Worm (Caenorhabditis elegans) whole organism, L4 larva: Measurements from ENCODE around the gene Y38C1AA.12.

Experiments
- F10B5.3 ChIP-seq: sonication (generic microtip); optimal IDR thresholded peaks from 2 replicates; lab custom pipeline; 2016; ENCODE audit warnings: mild to moderate bottlenecking, missing genetic modification characterization, missing compliant biosample characterization
- T20F7.1 ChIP-seq: fragments of 200-800 bp; sonication (Bioruptor generic); optimal IDR thresholded peaks from 2 replicates; lab custom pipeline; 2018; ENCODE audit warnings: mild to moderate bottlenecking, missing genetic modification characterization, missing compliant biosample characterization
- Y105C5A.15 ChIP-seq: fragments of 200-800 bp; sonication (Bioruptor generic); IDR thresholded peaks from 2 replicates; pipeline ENCODE4 v1.3.6; 2022; ENCODE audit warnings: missing genetic modification characterization, missing compliant biosample characterization
- Y5F2A.4 ChIP-seq: fragments of 200-800 bp; sonication (Bioruptor generic); optimal IDR thresholded peaks from 2 replicates; lab custom pipeline; 2018; ENCODE audit warnings: mild to moderate bottlenecking, missing genetic modification characterization, missing compliant biosample characterization
- Y75B8A.6 ChIP-seq: fragments of 200-800 bp; sonication (Bioruptor generic); IDR thresholded peaks from 2 replicates; pipeline ENCODE4 v1.3.6; 2022; ENCODE audit warnings: missing genetic modification reagents, missing genetic modification characterization, missing compliant biosample characterization
- aly-2 ChIP-seq: sonication (generic microtip); optimal IDR thresholded peaks from 2 replicates; lab custom pipeline; 2018; ENCODE audit warnings: missing biosample characterization, missing genetic modification characterization
- arid-1 ChIP-seq: fragments of 200-800 bp; sonication (Bioruptor generic); conservative IDR thresholded peaks from 2 replicates; pipeline ENCODE4 v1.3.6; 2022; ENCODE audit warnings: missing genetic modification reagents, missing genetic modification characterization, missing compliant biosample characterization
- attf-4 ChIP-seq: sonication (generic microtip); optimal IDR thresholded peaks from 3 replicates; lab custom pipeline; 2017; ENCODE audit warnings: missing biosample characterization, missing genetic modification characterization
- ceh-20 ChIP-seq: fragments of 200-800 bp; sonication (Bioruptor generic); IDR thresholded peaks from 2 replicates; pipeline ENCODE4 v1.3.6; 2022; ENCODE audit warnings: missing genetic modification reagents, missing genetic modification characterization, missing compliant biosample characterization
- ceh-28 ChIP-seq: fragments of 150-350 bp; optimal IDR thresholded peaks from 2 replicates; lab custom pipeline; 2014; ENCODE audit warnings: missing biosample characterization, missing genetic modification reagents, missing genetic modification characterization
- ceh-32 ChIP-seq: sonication (generic microtip); optimal IDR thresholded peaks from 2 replicates; lab custom pipeline; 2016; ENCODE audit warnings: mild to moderate bottlenecking, missing genetic modification characterization, missing compliant biosample characterization; ENCODE audit not compliant: poor library complexity
- ceh-62 ChIP-seq: sonication (generic microtip); optimal IDR thresholded peaks from 2 replicates; lab custom pipeline; 2017; ENCODE audit warnings: missing biosample characterization, missing genetic modification characterization
- ctbp-1 ChIP-seq: fragments of 200-800 bp; sonication (Bioruptor generic); IDR thresholded peaks from 2 replicates; pipeline ENCODE4 v1.3.6; 2022; ENCODE audit warnings: missing genetic modification reagents, missing genetic modification characterization, missing compliant biosample characterization
- dmd-9 ChIP-seq: fragments of 200-800 bp; sonication (Bioruptor generic); IDR thresholded peaks from 2 replicates; pipeline ENCODE4 v1.3.6; 2022; ENCODE audit warnings: missing genetic modification reagents, missing genetic modification characterization, missing compliant biosample characterization
- duxl-1 ChIP-seq: sonication (generic microtip); optimal IDR thresholded peaks from 2 replicates; lab custom pipeline; 2016; ENCODE audit warnings: mild to moderate bottlenecking, missing genetic modification characterization, moderate library complexity, missing compliant biosample characterization; ENCODE audit not compliant: poor library complexity
- fkh-10 ChIP-seq: fragments of 150-350 bp; optimal IDR thresholded peaks from 2 replicates; lab custom pipeline; 2014; ENCODE audit warnings: missing biosample characterization, missing genetic modification reagents, missing genetic modification characterization
- fos-1 ChIP-seq: fragments of 150-350 bp; optimal IDR thresholded peaks from 2 replicates; lab custom pipeline; 2014; ENCODE audit warnings: missing biosample characterization, missing genetic modification characterization
- hif-1 ChIP-seq, 2 experiments: sonication (generic microtip); optimal IDR thresholded peaks; 2 replicates each; lab custom pipeline; 2016 to 2017; ENCODE audit warnings: missing compliant biosample characterization in 2 of 2, missing genetic modification characterization in 2 of 2, missing genetic modification reagents in 2 of 2, missing genotype in 2 of 2, mild to moderate bottlenecking in 1 of 2
- hlh-11 ChIP-seq: fragments of 200-800 bp; sonication (Bioruptor generic); optimal IDR thresholded peaks from 2 replicates; lab custom pipeline; 2018; ENCODE audit warnings: mild to moderate bottlenecking, missing genetic modification characterization, missing compliant biosample characterization
- hmg-1.1 ChIP-seq: fragments of 200-800 bp; sonication (Bioruptor generic); IDR thresholded peaks from 2 replicates; pipeline ENCODE4 v1.3.6; 2022; ENCODE audit warnings: missing genetic modification reagents, missing genetic modification characterization, missing compliant biosample characterization
- jun-1 ChIP-seq: fragments of 150-350 bp; optimal IDR thresholded peaks from 2 replicates; lab custom pipeline; 2014; ENCODE audit warnings: missing biosample characterization, missing genetic modification reagents, missing genetic modification characterization
- lim-7 ChIP-seq: fragments of 200-800 bp; sonication (Bioruptor generic); IDR thresholded peaks from 2 replicates; pipeline ENCODE4 v1.3.6; 2022; ENCODE audit warnings: missing genetic modification characterization, missing compliant biosample characterization
- lin-1 ChIP-seq: fragments of 200-800 bp; sonication (Bioruptor generic); IDR thresholded peaks from 2 replicates; pipeline ENCODE4 v1.3.6; 2022; ENCODE audit warnings: missing genetic modification reagents, missing genetic modification characterization, missing compliant biosample characterization
- lin-15B ChIP-seq: fragments of 150-350 bp; sonication (generic microtip); optimal IDR thresholded peaks from 3 replicates; lab custom pipeline; 2014; ENCODE audit warnings: missing biosample characterization, missing genetic modification characterization
- lin-39 ChIP-seq: fragments of 150-350 bp; optimal IDR thresholded peaks from 2 replicates; lab custom pipeline; 2014; ENCODE audit warnings: missing biosample characterization, missing genetic modification reagents, missing genetic modification characterization
- madf-5 ChIP-seq, 2 experiments: fragments of 200-800 bp; sonication (Bioruptor generic); IDR thresholded peaks; 2 replicates each; pipeline ENCODE4 v1.3.6; 2022; ENCODE audit warnings: missing compliant biosample characterization in 2 of 2, missing genetic modification characterization in 2 of 2
- mdl-1 ChIP-seq, 2 experiments: fragments of 150-350 bp in 1 of 2; sonication (generic microtip) in 1 of 2; optimal IDR thresholded peaks; 2 replicates each; lab custom pipeline; 2014 to 2017; ENCODE audit warnings: missing biosample characterization in 2 of 2, missing genetic modification characterization in 2 of 2
- nhr-102 ChIP-seq: sonication (generic microtip); optimal IDR thresholded peaks from 2 replicates; lab custom pipeline; 2016; ENCODE audit warnings: mild to moderate bottlenecking, missing genetic modification characterization, moderate library complexity, missing compliant biosample characterization
- nhr-11 ChIP-seq: fragments of 150-350 bp; optimal IDR thresholded peaks from 2 replicates; lab custom pipeline; 2014; ENCODE audit warnings: missing biosample characterization, missing genetic modification characterization
- nhr-111 ChIP-seq: fragments of 200-800 bp; sonication (Bioruptor generic); optimal IDR thresholded peaks from 2 replicates; lab custom pipeline; 2018; ENCODE audit warnings: mild to moderate bottlenecking, missing genetic modification characterization, missing compliant biosample characterization
- nhr-28 ChIP-seq: fragments of 150-350 bp; optimal IDR thresholded peaks from 2 replicates; lab custom pipeline; 2014; ENCODE audit warnings: missing biosample characterization, missing genetic modification characterization
- nhr-41 ChIP-seq: fragments of 200-800 bp; sonication (Bioruptor generic); IDR thresholded peaks from 2 replicates; pipeline ENCODE4 v1.3.6; 2022; ENCODE audit warnings: missing genetic modification reagents, missing genetic modification characterization, missing compliant biosample characterization
- nhr-48 ChIP-seq: sonication (generic microtip); optimal IDR thresholded peaks from 2 replicates; lab custom pipeline; 2016; ENCODE audit warnings: mild to moderate bottlenecking, missing genetic modification characterization, missing compliant biosample characterization
- nhr-76 ChIP-seq: fragments of 150-350 bp; optimal IDR thresholded peaks from 2 replicates; lab custom pipeline; 2014; ENCODE audit warnings: missing biosample characterization, missing genetic modification characterization
- pha-4 ChIP-seq, 2 experiments: fragments of 150-350 bp in 1 of 2; fragments of 200-800 bp in 1 of 2; sonication (Bioruptor generic) in 1 of 2; IDR thresholded peaks in 1 of 2; optimal IDR thresholded peaks in 1 of 2; 2 replicates each; pipeline versions ENCODE4 v1.3.6 to Lab custom; 2014 to 2022; ENCODE audit warnings: missing genetic modification characterization in 2 of 2, missing genetic modification reagents in 2 of 2, missing biosample characterization in 1 of 2, missing compliant biosample characterization in 1 of 2
- php-3 ChIP-seq: fragments of 200-800 bp; sonication (Bioruptor generic); IDR thresholded peaks from 2 replicates; pipeline ENCODE4 v1.3.6; 2022; ENCODE audit warnings: missing genetic modification reagents, missing genetic modification characterization, missing compliant biosample characterization
- rbr-2 ChIP-seq: sonication (generic microtip); optimal IDR thresholded peaks from 2 replicates; lab custom pipeline; 2016; ENCODE audit warnings: missing genotype, missing genetic modification characterization, missing compliant biosample characterization
- set-16 ChIP-seq: fragments of 200-800 bp; sonication (Bioruptor generic); IDR thresholded peaks from 2 replicates; pipeline ENCODE4 v1.3.6; 2022; ENCODE audit warnings: missing genetic modification reagents, missing genetic modification characterization, missing compliant biosample characterization
- snpc-4 ChIP-seq: fragments of 150-350 bp; optimal IDR thresholded peaks from 2 replicates; lab custom pipeline; 2014; ENCODE audit warnings: missing biosample characterization, missing genetic modification characterization
- spr-3 ChIP-seq: fragments of 200-800 bp; sonication (Bioruptor generic); optimal IDR thresholded peaks from 2 replicates; lab custom pipeline; 2018; ENCODE audit warnings: mild to moderate bottlenecking, missing genetic modification characterization, missing compliant biosample characterization
- unc-130 ChIP-seq: sonication (generic microtip); optimal IDR thresholded peaks from 2 replicates; lab custom pipeline; 2016; ENCODE audit warnings: missing genetic modification reagents, missing genetic modification characterization, missing compliant biosample characterization
- unc-39 ChIP-seq: sonication (generic microtip); optimal IDR thresholded peaks from 2 replicates; lab custom pipeline; 2017; ENCODE audit warnings: missing biosample characterization, missing genetic modification characterization
- unc-62 ChIP-seq, 3 experiments: fragments of 150-350 bp in 1 of 3; sonication (generic microtip); optimal IDR thresholded peaks in 2 of 3; peaks in 1 of 3; 1 replicate in 1 of 3; 2 replicates in 2 of 3; lab custom pipeline; 2014 to 2017; ENCODE audit warnings: missing biosample characterization in 3 of 3, missing genetic modification characterization in 3 of 3, missing genetic modification reagents in 3 of 3, missing genotype in 1 of 3
- vab-7 ChIP-seq: fragments of 200-800 bp; sonication (Bioruptor generic); IDR thresholded peaks from 2 replicates; pipeline ENCODE4 v1.3.6; 2022; ENCODE audit warnings: missing genetic modification reagents, missing genetic modification characterization, missing compliant biosample characterization
- zfp-2 ChIP-seq: sonication (generic microtip); optimal IDR thresholded peaks from 2 replicates; lab custom pipeline; 2016; ENCODE audit warnings: mild to moderate bottlenecking, missing genetic modification characterization, missing compliant biosample characterization
- zip-2 ChIP-seq: fragments of 150-350 bp; optimal IDR thresholded peaks from 2 replicates; lab custom pipeline; 2014; ENCODE audit warnings: missing biosample characterization, missing genetic modification characterization
- ztf-11 ChIP-seq: fragments of 150-350 bp; optimal IDR thresholded peaks from 2 replicates; lab custom pipeline; 2014; ENCODE audit warnings: missing biosample characterization, missing genetic modification characterization
- ztf-7 ChIP-seq: fragments of 150-350 bp; optimal IDR thresholded peaks from 2 replicates; lab custom pipeline; 2014; ENCODE audit warnings: missing biosample characterization, missing genetic modification characterization

The Y38C1AA.12 gene

DNA sequence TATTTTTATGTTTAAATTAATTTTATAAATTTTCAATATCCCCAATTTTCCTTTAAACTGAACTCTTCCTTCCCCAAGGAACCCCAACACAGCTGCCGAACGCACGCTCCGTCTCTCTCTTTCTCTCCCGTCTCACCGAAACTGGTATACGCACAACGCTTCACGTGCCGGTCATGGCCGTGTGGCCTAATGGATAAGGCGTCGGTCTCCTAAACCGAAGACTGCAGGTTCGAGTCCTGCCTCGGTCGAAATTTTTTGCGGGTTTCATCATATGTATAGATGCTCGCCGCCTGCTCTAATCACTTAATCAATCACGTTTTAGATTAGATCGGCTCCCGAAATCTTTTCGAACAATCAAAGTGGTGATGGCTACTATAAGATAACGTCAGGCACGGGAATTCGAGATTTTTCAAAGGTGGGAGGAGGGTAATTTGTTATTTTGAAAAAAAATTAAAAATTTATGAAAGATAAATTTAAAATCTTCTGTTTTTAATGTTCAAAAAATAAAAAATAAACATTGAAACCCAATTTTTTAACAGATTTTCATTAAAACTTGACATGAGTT is 48.2 kb upstream of the Y38C1AA.12 start (continued):
- TF ChIP-seq lin-39 (tag; lab: Kevin White, UChicago) (no peak), attf-4 (tag; lab: Kevin White, UChicago) (no peak), snpc-4 (no peak), vab-7 (GFP tag; lab: Robert Waterston, UW) (peak; percentile 90), ztf-7 (peak; percentile 37), duxl-1 (tag; lab: Kevin White, UChicago) (peak; percentile 58), aly-2 (no peak), spr-3 (GFP tag; lab: Kevin White, UChicago) (peak; percentile 66), ceh-62 (no peak), hmg-1.1 (peak; percentile 95), T20F7.1 (GFP tag; lab: Kevin White, UChicago) (no peak), nhr-111 (no peak), lin-15B (tag; lab: Kevin White, UChicago) (no peak), ctbp-1 (peak; percentile 76), Y5F2A.4 (peak; percentile 22), fkh-10 (GFP tag; lab: Kevin White, UChicago) (peak; percentile 37), F10B5.3 (tag; lab: Kevin White, UChicago) (peak; percentile 40), mdl-1 (tag; optimal IDR thresholded peaks at IDR 0.05; lab: Kevin White, UChicago) (peak; percentile 63 to 97), nhr-48 (tag; lab: Kevin White, UChicago) (no peak), pha-4 (GFP tag; IDR thresholded peaks at IDR 0.05; lab: Robert Waterston, UW) (peak; percentile 89), pha-4 (tag; optimal IDR thresholded peaks at IDR 0.05; lab: Kevin White, UChicago) (no peak), unc-130 (GFP tag; lab: Kevin White, UChicago) (peak; percentile 62), ceh-20 (GFP tag; lab: Robert Waterston, UW) (peak; percentile 71), set-16 (GFP tag; lab: Robert Waterston, UW) (peak; percentile 57), jun-1 (tag; lab: Kevin White, UChicago) (no peak), fos-1 (no peak), php-3 (GFP tag; lab: Robert Waterston, UW) (peak; percentile 64), hlh-11 (tag; lab: Kevin White, UChicago) (peak; percentile 64), nhr-11 (tag; lab: Kevin White, UChicago) (peak; percentile 62), nhr-76 (no peak), ztf-11 (tag; lab: Kevin White, UChicago) (no peak), nhr-28 (tag; lab: Kevin White, UChicago) (peak; percentile 8), nhr-102 (tag; lab: Kevin White, UChicago) (no peak), nhr-41 (GFP tag; lab: Robert Waterston, UW) (peak; percentile 56; the same call in 1 of the 2 replicates), madf-5 (GFP tag; IDR thresholded peaks at IDR 0.05; lab: Robert Waterston, UW) (peak in 1 of 2 experiments; percentile 81; a peak in 1 of 4 replicates), zip-2 (tag; lab: Kevin White, UChicago) (no peak), Y105C5A.15 (peak; percentile 86; the same call in 1 of the 2 replicates), Y75B8A.6 (GFP tag; lab: Robert Waterston, UW) (peak; percentile 70; the same call in 1 of the 2 replicates), ceh-32 (tag; lab: Kevin White, UChicago) (no peak), hif-1 (tag; optimal IDR thresholded peaks at IDR 0.05; lab: Kevin White, UChicago) (peak in 1 of 2 experiments; percentile 75), zfp-2 (tag; lab: Kevin White, UChicago) (peak; percentile 43), lin-1 (GFP tag; lab: Robert Waterston, UW) (peak; percentile 68; the same call in 1 of the 2 replicates), dmd-9 (0 out of 2 replicates have a peak, but pooled peaks have one; percentile 51), rbr-2 (tag; lab: Kevin White, UChicago) (peak; percentile 60), ceh-28 (no peak), unc-39 (tag; lab: Kevin White, UChicago) (no peak), lim-7 (GFP tag; lab: Robert Waterston, UW) (peak; percentile 91), arid-1 (GFP tag; lab: Robert Waterston, UW) (peak; percentile 67), unc-62 (GFP tag; optimal IDR thresholded peaks at IDR 0.05 in 1 of 2; lab: Kevin White, UChicago) (no peak), unc-62 (tag; optimal IDR thresholded peaks at IDR 0.05; lab: Kevin White, UChicago) (no peak)
